Fruit fly (Drosophila melanogaster) whole organism, prepupa: ENCODE data around the gene ND-23.
A peak's percentile ranks its signal among the peaks of the same experiment; 100 is the strongest.

Experiments used
- Blimp-1 ChIP-seq: fragments of 200-800 bp; sonication (Bioruptor generic); optimal IDR thresholded peaks from 3 replicates; lab custom pipeline; 2017; ENCODE audit warnings: missing biosample characterization, missing genetic modification characterization, mild to moderate bottlenecking, moderate library complexity, missing genetic modification reagents
- CG10669 ChIP-seq: fragments of 200-800 bp; sonication (Bioruptor generic); optimal IDR thresholded peaks from 3 replicates; lab custom pipeline; 2018; ENCODE audit warnings: missing biosample characterization, mild to moderate bottlenecking, missing genetic modification characterization, moderate library complexity
- CG11294 ChIP-seq: fragments of 200-800 bp; sonication (Bioruptor generic); IDR thresholded peaks from 2 replicates; pipeline ENCODE4 v1.3.6; 2022; ENCODE audit warnings: missing biosample characterization, missing genetic modification characterization
- CG11762 ChIP-seq: fragments of 200-800 bp; sonication (Bioruptor generic); optimal IDR thresholded peaks from 3 replicates; lab custom pipeline; 2016; ENCODE audit warnings: missing biosample characterization, missing genetic modification characterization; ENCODE audit not compliant: insufficient read depth
- CG11902 ChIP-seq: fragments of 200-800 bp; sonication (Bioruptor generic); optimal IDR thresholded peaks from 3 replicates; lab custom pipeline; 2016; ENCODE audit warnings: missing biosample characterization, missing genetic modification characterization
- CG15336 ChIP-seq: fragments of 200-800 bp; sonication (Bioruptor generic); IDR thresholded peaks from 2 replicates; pipeline ENCODE4 v1.3.6; 2022; ENCODE audit warnings: missing biosample characterization, missing genetic modification characterization
- CG1621 ChIP-seq: fragments of 200-800 bp; sonication (Bioruptor generic); optimal IDR thresholded peaks from 3 replicates; lab custom pipeline; 2018; ENCODE audit warnings: missing biosample characterization, mild to moderate bottlenecking, missing genetic modification characterization
- CG16779 ChIP-seq: fragments of 200-800 bp; sonication (Bioruptor generic); optimal IDR thresholded peaks from 3 replicates; lab custom pipeline; 2017; ENCODE audit warnings: missing biosample characterization, mild to moderate bottlenecking, missing genetic modification characterization
- CG3032 ChIP-seq: fragments of 200-800 bp; optimal IDR thresholded peaks from 2 replicates; lab custom pipeline; 2019; ENCODE audit warnings: missing biosample characterization, mild to moderate bottlenecking, missing genetic modification characterization, moderate library complexity
- CG31627 ChIP-seq: fragments of 200-800 bp; sonication (Bioruptor generic); optimal IDR thresholded peaks from 3 replicates; lab custom pipeline; 2016; ENCODE audit warnings: missing biosample characterization, missing genetic modification characterization
- CG34406 ChIP-seq: fragments of 200-800 bp; sonication (Bioruptor generic); optimal IDR thresholded peaks from 3 replicates; lab custom pipeline; 2016; ENCODE audit warnings: missing biosample characterization, missing genetic modification characterization
- CG3919 ChIP-seq: fragments of 200-800 bp; sonication (Bioruptor generic); optimal IDR thresholded peaks from 3 replicates; lab custom pipeline; 2016; ENCODE audit warnings: missing biosample characterization, missing genetic modification characterization
- CG4318 ChIP-seq: fragments of 200-800 bp; sonication (Bioruptor generic); optimal IDR thresholded peaks from 3 replicates; lab custom pipeline; 2017; ENCODE audit warnings: missing biosample characterization, mild to moderate bottlenecking, missing genetic modification characterization
- CG6163 ChIP-seq: fragments of 200-800 bp; sonication (Bioruptor generic); IDR thresholded peaks from 3 replicates; pipeline ENCODE4 v1.3.6; 2022; ENCODE audit warnings: missing biosample characterization, missing genetic modification characterization
- CG6792 ChIP-seq: fragments of 200-800 bp; sonication (Bioruptor generic); optimal IDR thresholded peaks from 3 replicates; lab custom pipeline; 2016; ENCODE audit warnings: missing biosample characterization, missing genetic modification characterization
- CG6808 ChIP-seq: fragments of 200-800 bp; sonication (Bioruptor generic); optimal IDR thresholded peaks from 3 replicates; lab custom pipeline; 2017; ENCODE audit warnings: missing biosample characterization, missing genetic modification characterization, mild to moderate bottlenecking, moderate library complexity, missing genetic modification reagents
- CG6854 ChIP-seq: fragments of 200-800 bp; sonication (Bioruptor generic); optimal IDR thresholded peaks from 2 replicates; lab custom pipeline; 2017; ENCODE audit warnings: missing biosample characterization, mild to moderate bottlenecking, missing genetic modification characterization
- CG7368 ChIP-seq: fragments of 200-800 bp; sonication (Bioruptor generic); optimal IDR thresholded peaks from 3 replicates; lab custom pipeline; 2016; ENCODE audit warnings: missing biosample characterization, missing genetic modification characterization
- CG8119 ChIP-seq: fragments of 200-800 bp; sonication (Bioruptor generic); IDR thresholded peaks from 3 replicates; pipeline ENCODE4 v1.3.6; 2022; ENCODE audit warnings: missing biosample characterization, missing genetic modification characterization
- CG8632 ChIP-seq: fragments of 200-800 bp; sonication (Bioruptor generic); optimal IDR thresholded peaks from 3 replicates; lab custom pipeline; 2016; ENCODE audit warnings: missing biosample characterization, missing genetic modification characterization
- CG9139 ChIP-seq: fragments of 200-800 bp; sonication (Bioruptor generic); optimal IDR thresholded peaks from 3 replicates; lab custom pipeline; 2017; ENCODE audit warnings: missing biosample characterization, mild to moderate bottlenecking, missing genetic modification characterization
- Eip75B ChIP-seq: fragments of 200-800 bp; sonication (Bioruptor generic); optimal IDR thresholded peaks from 3 replicates; lab custom pipeline; 2016; ENCODE audit warnings: missing biosample characterization, missing genetic modification characterization
- Eip78C ChIP-seq: fragments of 200-800 bp; sonication (Bioruptor generic); peaks from one replicate; lab custom pipeline; 2016; ENCODE audit warnings: missing biosample characterization, missing genetic modification characterization
- Eip93F ChIP-seq: fragments of 200-800 bp; sonication (Bioruptor generic); optimal IDR thresholded peaks from 2 replicates; lab custom pipeline; 2016; ENCODE audit warnings: missing biosample characterization, mild to moderate bottlenecking, missing genetic modification characterization
- Ets21C ChIP-seq: fragments of 200-800 bp; sonication (Bioruptor generic); optimal IDR thresholded peaks from 3 replicates; lab custom pipeline; 2016; ENCODE audit warnings: missing biosample characterization, missing genetic modification characterization
- Ets96B ChIP-seq: fragments of 200-800 bp; optimal IDR thresholded peaks from 2 replicates; lab custom pipeline; 2019; ENCODE audit warnings: missing biosample characterization, mild to moderate bottlenecking, missing genetic modification characterization, moderate library complexity
- Gug ChIP-seq: fragments of 200-800 bp; sonication (Bioruptor generic); IDR thresholded peaks from 2 replicates; pipeline ENCODE4 v1.3.6; 2022; ENCODE audit warnings: missing biosample characterization, missing genetic modification characterization
- Hr38 ChIP-seq: sonication (Bioruptor generic); optimal IDR thresholded peaks from 2 replicates; lab custom pipeline; 2016; ENCODE audit warnings: missing biosample characterization, missing genetic modification characterization
- Hr4 ChIP-seq: fragments of 200-800 bp; sonication (Bioruptor generic); optimal IDR thresholded peaks from 3 replicates; lab custom pipeline; 2016; ENCODE audit warnings: missing biosample characterization, missing genetic modification characterization
- OdsH ChIP-seq: fragments of 200-800 bp; sonication (Bioruptor generic); optimal IDR thresholded peaks from 3 replicates; lab custom pipeline; 2016; ENCODE audit warnings: missing biosample characterization, missing genetic modification characterization
- Smox ChIP-seq: fragments of 200-800 bp; sonication (Bioruptor generic); optimal IDR thresholded peaks from 3 replicates; lab custom pipeline; 2016; ENCODE audit warnings: missing biosample characterization, missing genetic modification characterization
- Sox102F ChIP-seq: fragments of 200-800 bp; sonication (Bioruptor generic); optimal IDR thresholded peaks from 2 replicates; lab custom pipeline; 2016; ENCODE audit warnings: missing biosample characterization, mild to moderate bottlenecking, missing genetic modification characterization
- Sox14 ChIP-seq: fragments of 200-800 bp; sonication (Bioruptor generic); optimal IDR thresholded peaks from 3 replicates; lab custom pipeline; 2016; ENCODE audit warnings: missing biosample characterization, missing genetic modification characterization
- Sox15 ChIP-seq: fragments of 200-800 bp; sonication (Bioruptor generic); optimal IDR thresholded peaks from 3 replicates; lab custom pipeline; 2016; ENCODE audit warnings: missing biosample characterization, missing genetic modification characterization
- achi ChIP-seq: fragments of 200-800 bp; sonication (Bioruptor generic); optimal IDR thresholded peaks from 3 replicates; lab custom pipeline; 2016; ENCODE audit warnings: missing biosample characterization, missing genetic modification characterization
- acj6 ChIP-seq: fragments of 200-800 bp; sonication (Bioruptor generic); optimal IDR thresholded peaks from 3 replicates; lab custom pipeline; 2016; ENCODE audit warnings: missing biosample characterization, missing genetic modification characterization
- dac ChIP-seq: fragments of 200-800 bp; sonication (Bioruptor generic); optimal IDR thresholded peaks from 2 replicates; lab custom pipeline; 2017; ENCODE audit warnings: missing biosample characterization, mild to moderate bottlenecking, missing genetic modification characterization
- dsx ChIP-seq: fragments of 200-800 bp; optimal IDR thresholded peaks from 3 replicates; lab custom pipeline; 2019; ENCODE audit warnings: missing biosample characterization, mild to moderate bottlenecking, missing genetic modification characterization, moderate library complexity; ENCODE audit not compliant: poor library complexity, severe bottlenecking
- eg ChIP-seq: fragments of 200-800 bp; sonication (Bioruptor generic); IDR thresholded peaks from 3 replicates; pipeline ENCODE4 v1.3.6; 2022; ENCODE audit warnings: missing biosample characterization, missing genetic modification characterization
- fd59A ChIP-seq: fragments of 200-800 bp; sonication (Bioruptor generic); optimal IDR thresholded peaks from 2 replicates; lab custom pipeline; 2017; ENCODE audit warnings: missing biosample characterization, mild to moderate bottlenecking, missing genetic modification characterization, missing genetic modification reagents
- fd85E ChIP-seq: fragments of 200-800 bp; sonication (Bioruptor generic); optimal IDR thresholded peaks from 3 replicates; lab custom pipeline; 2016; ENCODE audit warnings: missing biosample characterization, missing genetic modification characterization
- fkh ChIP-seq: fragments of 200-800 bp; sonication (Bioruptor generic); optimal IDR thresholded peaks from 3 replicates; lab custom pipeline; 2017; ENCODE audit warnings: missing biosample characterization, mild to moderate bottlenecking, missing genetic modification characterization, moderate library complexity
- lz ChIP-seq: fragments of 200-800 bp; sonication (Bioruptor generic); optimal IDR thresholded peaks from 3 replicates; lab custom pipeline; 2016; ENCODE audit warnings: missing biosample characterization, missing genetic modification characterization
- pdm3 ChIP-seq: fragments of 200-800 bp; sonication (Bioruptor generic); optimal IDR thresholded peaks from 3 replicates; lab custom pipeline; 2016; ENCODE audit warnings: missing biosample characterization, missing genetic modification characterization
- salr ChIP-seq, 2 experiments: fragments of 200-800 bp; sonication (Bioruptor generic); optimal IDR thresholded peaks; 3 replicates each; lab custom pipeline; 2016 to 2018; ENCODE audit warnings: missing biosample characterization in 2 of 2, missing genetic modification characterization in 2 of 2, mild to moderate bottlenecking in 1 of 2
- spab ChIP-seq: fragments of 200-800 bp; sonication (Bioruptor generic); optimal IDR thresholded peaks from 2 replicates; lab custom pipeline; 2017; ENCODE audit warnings: missing biosample characterization, mild to moderate bottlenecking, missing genetic modification characterization, missing genetic modification reagents
- ss ChIP-seq, 2 experiments: fragments of 200-800 bp; sonication (Bioruptor generic); optimal IDR thresholded peaks; 2 replicates in 1 of 2; 3 replicates in 1 of 2; lab custom pipeline; 2017 to 2018; ENCODE audit warnings: mild to moderate bottlenecking in 2 of 2, missing biosample characterization in 2 of 2, missing genetic modification characterization in 2 of 2, moderate library complexity in 1 of 2
- svp ChIP-seq: fragments of 200-800 bp; sonication (Bioruptor generic); peaks from one replicate; lab custom pipeline; 2016; ENCODE audit warnings: missing biosample characterization, missing genetic modification characterization
- topi ChIP-seq: fragments of 200-800 bp; sonication (Bioruptor generic); optimal IDR thresholded peaks from 3 replicates; lab custom pipeline; 2016; ENCODE audit warnings: missing biosample characterization, missing genetic modification characterization
- vri ChIP-seq: fragments of 200-800 bp; sonication (Bioruptor generic); optimal IDR thresholded peaks from 3 replicates; lab custom pipeline; 2016; ENCODE audit warnings: missing biosample characterization, mild to moderate bottlenecking, missing genetic modification characterization

ND-23 gene

dm6 chr3R:15825521-15825920 lies 11.4 kb downstream of the ND-23 start, which contains the start of gene CG4576:
Gene CG4576, plus strand, starts transcription at chr3R:15825747.
- TF ChIP-seq CG15336 (GFP tag; lab: Robert Waterston, UW) (no peak), Eip78C (GFP tag; lab: Kevin White, UChicago) (peak; percentile 32), ss (GFP tag; optimal IDR thresholded peaks at IDR 0.05; lab: Kevin White, UChicago) (peak in 1 of 2 experiments; percentile 18), pdm3 (no peak), CG6808 (GFP tag; lab: Kevin White, UChicago) (peak; percentile 37)

DNA sequence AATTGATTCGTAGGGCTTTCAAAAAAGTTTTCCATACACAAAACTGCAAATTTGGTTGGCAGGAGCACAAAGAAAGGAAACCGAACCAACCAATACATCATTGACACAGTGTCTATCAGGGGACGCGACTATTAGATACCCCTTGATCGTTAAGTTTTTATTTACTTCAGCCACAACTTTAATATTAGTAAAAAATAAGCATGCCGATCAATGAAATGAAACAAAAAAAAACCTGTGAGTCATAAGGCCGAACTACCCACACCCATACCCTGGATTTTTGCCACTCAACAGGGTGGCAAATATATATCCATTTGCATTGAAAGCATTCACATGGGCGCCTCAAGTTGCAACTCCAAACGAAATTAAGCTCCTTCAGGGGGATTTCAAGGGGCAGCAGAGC lies 20.6 kb downstream of the ND-23 start:
- TF ChIP-seq CG6854 (no peak), svp (GFP tag; lab: Kevin White, UChicago) (peak; percentile 39), acj6 (GFP tag; lab: Kevin White, UChicago) (peak; percentile 30), lz (GFP tag; lab: Kevin White, UChicago) (peak; percentile 27), CG6808 (GFP tag; lab: Kevin White, UChicago) (no peak), CG11902 (GFP tag; lab: Kevin White, UChicago) (no peak), CG1621 (tag; lab: Kevin White, UChicago) (no peak), Gug (peak; percentile 49), vri (GFP tag; lab: Kevin White, UChicago) (no peak), CG8632 (GFP tag; lab: Kevin White, UChicago) (no peak), Hr4 (peak; percentile 57), Blimp-1 (no peak), CG34406 (no peak), CG8119 (GFP tag; lab: Robert Waterston, UW) (peak; percentile 36; the same call in 1 of the 3 replicates), CG16779 (no peak), Hr38 (GFP tag; lab: Kevin White, UChicago) (no peak), Sox15 (GFP tag; lab: Kevin White, UChicago) (no peak), CG10669 (no peak), Sox102F (GFP tag; lab: Kevin White, UChicago) (peak; percentile 18), topi (peak; percentile 26), Eip93F (GFP tag; lab: Kevin White, UChicago) (no peak), dsx (GFP tag; lab: Kevin White, UChicago) (no peak), ss (GFP tag; optimal IDR thresholded peaks at IDR 0.05; lab: Kevin White, UChicago) (no peak), dac (GFP tag; lab: Kevin White, UChicago) (no peak), CG11294 (GFP tag; lab: Robert Waterston, UW) (no peak), Eip75B (GFP tag; lab: Kevin White, UChicago) (peak; percentile 39), salr (GFP tag; optimal IDR thresholded peaks at IDR 0.05; lab: Kevin White, UChicago) (no peak), CG3919 (GFP tag; lab: Kevin White, UChicago) (no peak), Smox (GFP tag; lab: Kevin White, UChicago) (peak; percentile 24), spab (GFP tag; lab: Kevin White, UChicago) (no peak), fd59A (no peak), eg (GFP tag; lab: Robert Waterston, UW) (peak; percentile 54; the same call in 1 of the 3 replicates), CG7368 (peak; percentile 33), fkh (GFP tag; lab: Kevin White, UChicago) (no peak), Ets96B (tag; lab: Kevin White, UChicago) (no peak), Sox14 (no peak), CG4318 (no peak), CG3032 (no peak), CG31627 (peak; percentile 46), CG6163 (peak; percentile 73), fd85E (GFP tag; lab: Kevin White, UChicago) (no peak), CG11762 (GFP tag; lab: Kevin White, UChicago) (no peak), OdsH (GFP tag; lab: Kevin White, UChicago) (peak; percentile 47), CG9139 (GFP tag; lab: Kevin White, UChicago) (no peak), achi (GFP tag; lab: Kevin White, UChicago) (peak; percentile 43), Eip78C (GFP tag; lab: Kevin White, UChicago) (peak; percentile 55), CG6792 (GFP tag; lab: Kevin White, UChicago) (peak; percentile 29), Ets21C (GFP tag; lab: Kevin White, UChicago) (peak; percentile 4)
